Worm (Caenorhabditis elegans) whole organism, L4/young adult: ENCODE data around the gene C25H3.16.

Experiments
- W03F9.2 ChIP-seq: fragments of 150-350 bp; optimal IDR thresholded peaks from 2 replicates; lab custom pipeline; 2014; ENCODE audit warnings: missing biosample characterization, missing genetic modification characterization
- him-1 ChIP-seq: sonication (generic microtip); optimal IDR thresholded peaks from 2 replicates; lab custom pipeline; 2016; ENCODE audit warnings: missing genotype, missing genetic modification reagents, missing genetic modification characterization, missing compliant biosample characterization

ce11 chrII:5660736-5661734 lies 5.1 kb upstream of the C25H3.16 start, which contains the start of the genes ift-43 and mdt-26:
- TF ChIP-seq him-1 (tag; lab: Kevin White, UChicago), result peak; percentile 73
- TF ChIP-seq W03F9.2 (tag; lab: Kevin White, UChicago), result peak; percentile 33
